Worm (Caenorhabditis elegans): Measurements from ENCODE around the gene rfs-1.

Gene rfs-1

ce11 chrIII:8199060-8199459 is 27.2 kb upstream of the rfs-1 start:
- TF ChIP-seq zip-5 (tag; optimal IDR thresholded peaks at IDR 0.05) = no peak
- TF ChIP-seq syd-9 (tag; optimal IDR thresholded peaks at IDR 0.05) = no peak
- TF ChIP-seq ceh-45 (GFP tag; IDR thresholded peaks at IDR 0.05) = no peak
- no peak for TF ChIP-seq ahr-1 (tag; optimal IDR thresholded peaks at IDR 0.05)
- TF ChIP-seq elt-4 (tag; optimal IDR thresholded peaks at IDR 0.05) = no peak
- TF ChIP-seq ceh-31 (tag; optimal IDR thresholded peaks at IDR 0.05) = no peak
- TF ChIP-seq fkh-6 (tag; optimal IDR thresholded peaks at IDR 0.05) = no peak
- no peak for TF ChIP-seq K02D7.2 (tag; optimal IDR thresholded peaks at IDR 0.05)
- no peak for TF ChIP-seq unc-42 (tag; optimal IDR thresholded peaks at IDR 0.05)
- TF ChIP-seq madf-2 (tag; optimal IDR thresholded peaks at IDR 0.05) = no peak
- no peak for TF ChIP-seq ceh-34 (tag; optimal IDR thresholded peaks at IDR 0.05)
- no peak for TF ChIP-seq C38D4.7 (GFP tag; optimal IDR thresholded peaks at IDR 0.05)
- TF ChIP-seq eyg-1 (tag; optimal IDR thresholded peaks at IDR 0.05) = no peak

DNA sequence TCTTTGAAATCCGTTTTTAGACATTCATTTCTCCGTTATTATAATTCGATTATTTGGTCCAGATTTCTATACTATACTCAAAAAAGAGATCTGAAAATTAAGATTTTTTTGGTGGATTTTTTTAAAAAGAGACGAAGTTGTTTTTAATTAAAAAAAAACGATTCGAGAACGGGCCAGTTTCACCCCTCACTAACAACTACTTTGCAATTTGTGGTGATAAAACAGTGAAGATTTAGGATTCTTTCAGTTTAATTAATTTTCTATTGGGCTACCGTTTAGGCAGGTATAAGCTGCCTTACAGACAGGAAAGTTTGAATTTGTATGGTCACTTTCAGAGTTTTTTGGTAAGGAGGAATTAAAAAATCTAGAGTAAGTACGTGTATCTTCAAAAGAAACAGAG is 25.2 kb upstream of the rfs-1 start, which contains the start of gene unc-36:
Gene unc-36 (minus strand): TSS at position 101 of the 400 bp plus-strand sequence.
- no peak for TF ChIP-seq dve-1 (tag; optimal IDR thresholded peaks at IDR 0.05)
- no peak for TF ChIP-seq ceh-18 (tag; optimal IDR thresholded peaks at IDR 0.05)
- no peak for TF ChIP-seq pha-2 (tag; optimal IDR thresholded peaks at IDR 0.05)
- no peak for TF ChIP-seq hlh-30 (tag; optimal IDR thresholded peaks at IDR 0.05; ENCODE audit: insufficient read depth)
- no peak for TF ChIP-seq K09A11.1 (tag; optimal IDR thresholded peaks at IDR 0.05; ENCODE audit: insufficient read depth)
- TF ChIP-seq pha-4 (tag; optimal IDR thresholded peaks at IDR 0.05) = no peak
- TF ChIP-seq eyg-1 (tag; optimal IDR thresholded peaks at IDR 0.05) = no peak
- no peak for TF ChIP-seq Y22D7AL.16 (tag; optimal IDR thresholded peaks at IDR 0.05)
- no peak for TF ChIP-seq C08G9.2 (tag; optimal IDR thresholded peaks at IDR 0.05)
- TF ChIP-seq fkh-10 (GFP tag; optimal IDR thresholded peaks at IDR 0.05) = no peak
- TF ChIP-seq gmeb-2 (tag; optimal IDR thresholded peaks at IDR 0.05) = no peak
- no peak for TF ChIP-seq ceh-48 (tag; optimal IDR thresholded peaks at IDR 0.05)
- no peak for TF ChIP-seq ceh-45 (GFP tag; IDR thresholded peaks at IDR 0.05)
- no peak for TF ChIP-seq pat-9 (tag; optimal IDR thresholded peaks at IDR 0.05)
- no peak for TF ChIP-seq ceh-9 (tag; optimal IDR thresholded peaks at IDR 0.05)
- no peak for TF ChIP-seq pag-3 (tag; optimal IDR thresholded peaks at IDR 0.05; ENCODE audit: borderline replicate concordance)
- no peak for TF ChIP-seq hlh-13 (GFP tag; optimal IDR thresholded peaks at IDR 0.05)
- no peak for TF ChIP-seq pros-1 (tag; optimal IDR thresholded peaks at IDR 0.05)
- no peak for TF ChIP-seq fkh-6 (tag; optimal IDR thresholded peaks at IDR 0.05)

ce11 chrIII:8201760-8202159 is 24.5 kb upstream of the rfs-1 start:
- no peak for TF ChIP-seq ceh-24 (tag; optimal IDR thresholded peaks at IDR 0.05)
- no peak for TF ChIP-seq ceh-30 (tag; optimal IDR thresholded peaks at IDR 0.05)
- no peak for TF ChIP-seq tbx-7 (tag; optimal IDR thresholded peaks at IDR 0.05)
- no peak for TF ChIP-seq hlh-6 (tag; optimal IDR thresholded peaks at IDR 0.05)
- no peak for TF ChIP-seq ztf-16 (tag; optimal IDR thresholded peaks at IDR 0.05)
- no peak for TF ChIP-seq eyg-1 (tag; optimal IDR thresholded peaks at IDR 0.05)
- TF ChIP-seq T23F11.4 (GFP tag; optimal IDR thresholded peaks at IDR 0.05) = no peak
- TF ChIP-seq ceh-31 (tag; optimal IDR thresholded peaks at IDR 0.05) = peak; percentile 78
- peak; percentile 33 for TF ChIP-seq ceh-14 (tag; optimal IDR thresholded peaks at IDR 0.05)
- TF ChIP-seq hlh-30 (tag; optimal IDR thresholded peaks at IDR 0.05; ENCODE audit: insufficient read depth) = peak; percentile 60
- TF ChIP-seq fkh-6 (tag; optimal IDR thresholded peaks at IDR 0.05) = no peak
- TF ChIP-seq nhr-11 (tag; optimal IDR thresholded peaks at IDR 0.05) = no peak
- TF ChIP-seq fax-1 (tag; optimal IDR thresholded peaks at IDR 0.05) = no peak
- TF ChIP-seq sox-4 (tag; optimal IDR thresholded peaks at IDR 0.05) = no peak
- TF ChIP-seq ceh-45 (GFP tag; IDR thresholded peaks at IDR 0.05) = no peak
- no peak for TF ChIP-seq ahr-1 (tag; optimal IDR thresholded peaks at IDR 0.05)
- TF ChIP-seq mec-3 (tag; optimal IDR thresholded peaks at IDR 0.05; ENCODE audit: borderline replicate concordance) = no peak
- TF ChIP-seq ceh-34 (tag; optimal IDR thresholded peaks at IDR 0.05) = peak; percentile 63
- TF ChIP-seq ceh-18 (tag; optimal IDR thresholded peaks at IDR 0.05) = peak; percentile 68
- no peak for TF ChIP-seq nhr-232 (tag; optimal IDR thresholded peaks at IDR 0.05)
- peak; percentile 78 for TF ChIP-seq ceh-48 (tag; optimal IDR thresholded peaks at IDR 0.05)
- TF ChIP-seq ceh-2 (tag; optimal IDR thresholded peaks at IDR 0.05) = no peak
- peak; percentile 33 for TF ChIP-seq ceh-19 (GFP tag; optimal IDR thresholded peaks at IDR 0.05)
- TF ChIP-seq C38D4.7 (GFP tag; optimal IDR thresholded peaks at IDR 0.05) = no peak
- no peak for TF ChIP-seq unc-86 (tag; optimal IDR thresholded peaks at IDR 0.05)
- TF ChIP-seq ceh-6 (GFP tag; optimal IDR thresholded peaks at IDR 0.05) = no peak
- TF ChIP-seq sdc-2 (tag; optimal IDR thresholded peaks at IDR 0.05) = peak; percentile 42
- no peak for TF ChIP-seq pat-9 (tag; optimal IDR thresholded peaks at IDR 0.05)
- TF ChIP-seq dve-1 (tag; optimal IDR thresholded peaks at IDR 0.05) = no peak
- peak; percentile 51 for TF ChIP-seq nfya-1 (tag; optimal IDR thresholded peaks at IDR 0.05)
- TF ChIP-seq pqm-1 (tag; optimal IDR thresholded peaks at IDR 0.05) = no peak
- TF ChIP-seq ceh-22 (tag; optimal IDR thresholded peaks at IDR 0.05) = no peak

Measured in whole organism, late embryonic.